Worm (Caenorhabditis elegans) whole organism, L1 larva: ENCODE measurements around the gene shw-3.

Experiments used
- Y116A8C.19 ChIP-seq: sonication (generic microtip); optimal IDR thresholded peaks from 2 replicates; lab custom pipeline; 2016; ENCODE audit warnings: missing compliant biosample characterization, missing genetic modification characterization, borderline replicate concordance
- aha-1 ChIP-seq: fragments of 150-350 bp; optimal IDR thresholded peaks from 2 replicates; lab custom pipeline; 2014; ENCODE audit warnings: missing biosample characterization, missing genetic modification characterization
- ama-1 ChIP-seq: fragments of 150-350 bp; optimal IDR thresholded peaks from 2 replicates; lab custom pipeline; 2014
- blmp-1 ChIP-seq: fragments of 150-350 bp; optimal IDR thresholded peaks from 2 replicates; lab custom pipeline; 2014; ENCODE audit warnings: missing biosample characterization, missing genetic modification characterization
- ceh-8 ChIP-seq: fragments of 200-800 bp; sonication (Bioruptor generic); optimal IDR thresholded peaks from 2 replicates; lab custom pipeline; 2018; ENCODE audit warnings: mild to moderate bottlenecking, missing genetic modification characterization, moderate library complexity, missing compliant biosample characterization
- ceh-82 ChIP-seq, 3 experiments: fragments of 150-350 bp in 1 of 3; sonication (generic microtip) in 2 of 3; optimal IDR thresholded peaks; 2 replicates each; lab custom pipeline; 2014 to 2017; ENCODE audit warnings: missing biosample characterization in 3 of 3, missing genetic modification characterization in 3 of 3
- ceh-88 ChIP-seq: fragments of 200-800 bp; sonication (Bioruptor generic); IDR thresholded peaks from 2 replicates; pipeline ENCODE4 v1.3.6; 2022; ENCODE audit warnings: missing genetic modification characterization, missing compliant biosample characterization
- ceh-90 ChIP-seq: sonication (generic microtip); optimal IDR thresholded peaks from 2 replicates; lab custom pipeline; 2016; ENCODE audit warnings: missing genetic modification characterization, missing compliant biosample characterization
- dpl-1 ChIP-seq, 3 experiments: fragments of 150-350 bp in 2 of 3; sonication (generic microtip) in 1 of 3; optimal IDR thresholded peaks; 2 replicates each; lab custom pipeline; 2014 to 2017; ENCODE audit warnings: missing biosample characterization in 3 of 3, missing genetic modification characterization in 3 of 3, missing genetic modification reagents in 3 of 3
- efl-1 ChIP-seq, 4 experiments: fragments of 150-350 bp; optimal IDR thresholded peaks in 3 of 4; peaks in 1 of 4; 1 replicate in 1 of 4; 2 replicates in 3 of 4; lab custom pipeline; 2014; ENCODE audit warnings: missing biosample characterization in 2 of 4, missing genetic modification characterization in 2 of 4, missing genetic modification reagents in 2 of 4
- efl-3 ChIP-seq: fragments of 200-800 bp; sonication (Bioruptor generic); optimal IDR thresholded peaks from 2 replicates; lab custom pipeline; 2018; ENCODE audit warnings: mild to moderate bottlenecking, missing genetic modification characterization, missing compliant biosample characterization
- elt-2 ChIP-seq: sonication (generic microtip); optimal IDR thresholded peaks from 2 replicates; lab custom pipeline; 2016; ENCODE audit warnings: missing genetic modification characterization, mild to moderate bottlenecking, inconsistent platforms, missing compliant biosample characterization, missing genetic modification reagents
- fos-1 ChIP-seq: fragments of 150-350 bp; optimal IDR thresholded peaks from 2 replicates; lab custom pipeline; 2014; ENCODE audit warnings: missing biosample characterization, missing genetic modification characterization
- grh-1 ChIP-seq: fragments of 200-800 bp; sonication (Bioruptor generic); IDR thresholded peaks from 2 replicates; pipeline ENCODE4 v1.3.6; 2022; ENCODE audit warnings: missing genetic modification reagents, missing genetic modification characterization, missing compliant biosample characterization
- isw-1 ChIP-seq: fragments of 200-800 bp; sonication (Bioruptor generic); IDR thresholded peaks from 2 replicates; pipeline ENCODE4 v1.3.6; 2022; ENCODE audit warnings: missing genetic modification characterization, missing compliant biosample characterization
- lin-14 ChIP-seq: fragments of 200-800 bp; sonication (Bioruptor generic); optimal IDR thresholded peaks from 2 replicates; lab custom pipeline; 2018; ENCODE audit warnings: mild to moderate bottlenecking, missing genetic modification characterization, moderate library complexity, missing compliant biosample characterization
- lin-15B ChIP-seq: fragments of 150-350 bp; sonication (generic microtip); optimal IDR thresholded peaks from 3 replicates; lab custom pipeline; 2014; ENCODE audit warnings: missing biosample characterization, missing genetic modification characterization
- lin-35 ChIP-seq, 2 experiments: fragments of 150-350 bp; optimal IDR thresholded peaks; 2 replicates each; lab custom pipeline; 2014; ENCODE audit warnings: missing biosample characterization in 2 of 2, missing genetic modification characterization in 2 of 2, missing genetic modification reagents in 2 of 2
- lin-39 ChIP-seq: fragments of 150-350 bp; optimal IDR thresholded peaks from 2 replicates; lab custom pipeline; 2014; ENCODE audit warnings: missing biosample characterization, missing genetic modification reagents, missing genetic modification characterization
- lsy-2 ChIP-seq, 2 experiments: fragments of 150-350 bp; optimal IDR thresholded peaks; 2 replicates each; lab custom pipeline; 2014; ENCODE audit warnings: missing biosample characterization in 2 of 2, missing genetic modification characterization in 2 of 2
- mab-9 ChIP-seq: fragments of 200-800 bp; sonication (Bioruptor generic); IDR thresholded peaks from 2 replicates; pipeline ENCODE4 v1.3.6; 2022; ENCODE audit warnings: missing genetic modification reagents, missing genetic modification characterization, missing compliant biosample characterization
- mep-1 ChIP-seq: fragments of 150-350 bp; optimal IDR thresholded peaks from 2 replicates; lab custom pipeline; 2014; ENCODE audit warnings: missing biosample characterization, missing genetic modification characterization
- nhr-12 ChIP-seq: sonication (generic microtip); optimal IDR thresholded peaks from 2 replicates; lab custom pipeline; 2017; ENCODE audit warnings: missing biosample characterization, missing genetic modification characterization
- nhr-19 ChIP-seq: fragments of 200-800 bp; sonication (Bioruptor generic); conservative IDR thresholded peaks from 2 replicates; pipeline ENCODE4 v1.3.6; 2022; ENCODE audit warnings: missing genetic modification characterization, missing compliant biosample characterization
- nhr-20 ChIP-seq: sonication (generic microtip); optimal IDR thresholded peaks from 2 replicates; lab custom pipeline; 2016; ENCODE audit warnings: mild to moderate bottlenecking, missing genetic modification characterization, missing compliant biosample characterization
- nhr-28 ChIP-seq: fragments of 150-350 bp; optimal IDR thresholded peaks from 2 replicates; lab custom pipeline; 2014; ENCODE audit warnings: missing biosample characterization, missing genetic modification characterization
- nhr-47 ChIP-seq: sonication (generic microtip); optimal IDR thresholded peaks from 2 replicates; lab custom pipeline; 2016; ENCODE audit warnings: mild to moderate bottlenecking, missing genetic modification characterization, moderate library complexity, missing compliant biosample characterization
- nhr-71 ChIP-seq: sonication (generic microtip); optimal IDR thresholded peaks from 2 replicates; lab custom pipeline; 2016; ENCODE audit warnings: mild to moderate bottlenecking, missing genetic modification characterization, moderate library complexity, missing compliant biosample characterization
- nhr-84 ChIP-seq: sonication (generic microtip); optimal IDR thresholded peaks from 2 replicates; lab custom pipeline; 2017; ENCODE audit warnings: missing biosample characterization, missing genetic modification characterization
- pax-3 ChIP-seq: fragments of 200-800 bp; sonication (Bioruptor generic); optimal IDR thresholded peaks from 2 replicates; lab custom pipeline; 2018; ENCODE audit warnings: mild to moderate bottlenecking, missing genetic modification characterization, moderate library complexity, missing compliant biosample characterization
- pqm-1 ChIP-seq: sonication (generic microtip); optimal IDR thresholded peaks from 3 replicates; lab custom pipeline; 2017; ENCODE audit warnings: missing biosample characterization, missing genetic modification characterization
- rnt-1 ChIP-seq: sonication (generic microtip); optimal IDR thresholded peaks from 2 replicates; lab custom pipeline; 2016; ENCODE audit warnings: mild to moderate bottlenecking, missing genetic modification characterization, moderate library complexity, missing compliant biosample characterization
- snu-23 ChIP-seq: sonication (generic microtip); optimal IDR thresholded peaks from 2 replicates; lab custom pipeline; 2016; ENCODE audit warnings: missing genetic modification characterization, missing compliant biosample characterization
- sox-4 ChIP-seq: sonication (generic microtip); optimal IDR thresholded peaks from 2 replicates; lab custom pipeline; 2016; ENCODE audit warnings: missing genetic modification characterization, missing compliant biosample characterization
- sup-37 ChIP-seq: fragments of 200-800 bp; sonication (Bioruptor generic); optimal IDR thresholded peaks from 2 replicates; lab custom pipeline; 2018; ENCODE audit warnings: mild to moderate bottlenecking, missing genetic modification characterization, missing compliant biosample characterization
- swsn-7 ChIP-seq: sonication (generic microtip); optimal IDR thresholded peaks from 2 replicates; lab custom pipeline; 2016; ENCODE audit warnings: missing genetic modification characterization, missing compliant biosample characterization
- tbx-2 ChIP-seq: sonication (generic microtip); optimal IDR thresholded peaks from 2 replicates; lab custom pipeline; 2016; ENCODE audit warnings: missing genetic modification characterization, missing compliant biosample characterization
- unc-130 ChIP-seq: fragments of 150-350 bp; optimal IDR thresholded peaks from 2 replicates; lab custom pipeline; 2017; ENCODE audit warnings: missing biosample characterization, missing genetic modification characterization, inconsistent platforms
- unc-98 ChIP-seq: fragments of 200-800 bp; sonication (Bioruptor generic); IDR thresholded peaks from 2 replicates; pipeline ENCODE4 v1.3.6; 2022; ENCODE audit warnings: missing genetic modification characterization, missing compliant biosample characterization

Gene shw-3

ce11 chrV:12964076-12964475, 22.9 kb downstream of the shw-3 start, which contains the start of gene srd-35:
srd-35 (plus strand) TSS chrV:12964376.
- TF ChIP-seq ceh-8 (GFP tag; lab: Kevin White, UChicago): peak; percentile 23
- no peak for TF ChIP-seq efl-3 (GFP tag; lab: Kevin White, UChicago)

ce11 chrV:12963192-12963591, 23.8 kb downstream of the shw-3 start, which contains the start of gene hrg-9:
hrg-9 (minus strand) TSS chrV:12963343.
- no peak for TF ChIP-seq nhr-12 (tag; lab: Kevin White, UChicago)
- TF ChIP-seq lin-14 (GFP tag; lab: Kevin White, UChicago): peak; percentile 45
- peak; percentile 47 for TF ChIP-seq elt-2 (tag; lab: Kevin White, UChicago)
- no peak for TF ChIP-seq efl-1 (optimal IDR thresholded peaks at IDR 0.05; lab: Kevin White, UChicago)
- TF ChIP-seq efl-1 (GFP tag; optimal IDR thresholded peaks at IDR 0.05 in 1 of 2; lab: Kevin White, UChicago): peak in 1 of 2 experiments; percentile 70
- TF ChIP-seq blmp-1 (tag; lab: Kevin White, UChicago): peak; percentile 9
- TF ChIP-seq nhr-20 (tag; lab: Kevin White, UChicago): no peak
- TF ChIP-seq nhr-71 (tag; lab: Kevin White, UChicago): peak; percentile 24
- TF ChIP-seq mep-1 (tag; lab: Kevin White, UChicago): peak; percentile 31
- TF ChIP-seq mab-9 (GFP tag; lab: Robert Waterston, UW): no peak
- no peak for TF ChIP-seq ama-1 (lab: Kevin White, UChicago)
- TF ChIP-seq nhr-84: no peak
- TF ChIP-seq sox-4 (tag; lab: Kevin White, UChicago): no peak

- no peak for TF ChIP-seq efl-1 (optimal IDR thresholded peaks at IDR 0.05; lab: Kevin White, UChicago)
- TF ChIP-seq efl-1 (GFP tag; optimal IDR thresholded peaks at IDR 0.05 in 1 of 2; lab: Kevin White, UChicago): peak in 1 of 2 experiments; percentile 65
- no peak for TF ChIP-seq ceh-88 (GFP tag; lab: Robert Waterston, UW)
- no peak for TF ChIP-seq ceh-82 (tag; optimal IDR thresholded peaks at IDR 0.05; lab: Kevin White, UChicago)
- peak; percentile 80 for TF ChIP-seq lin-14 (GFP tag; lab: Kevin White, UChicago)
- peak; percentile 83 for TF ChIP-seq blmp-1 (tag; lab: Kevin White, UChicago)
- no peak for TF ChIP-seq aha-1 (tag; lab: Kevin White, UChicago)
- no peak for TF ChIP-seq tbx-2
Measured at ce11 chrV:12961085-12961560, 25.8 kb downstream of the shw-3 start, which contains the start of gene mpst-7. mpst-7 (minus strand) TSS chrV:12961135.

- TF ChIP-seq efl-1 (optimal IDR thresholded peaks at IDR 0.05; lab: Kevin White, UChicago): no peak
- peak in 1 of 2 experiments; percentile 69 for TF ChIP-seq efl-1 (GFP tag; optimal IDR thresholded peaks at IDR 0.05 in 1 of 2; lab: Kevin White, UChicago)
- no peak for TF ChIP-seq nhr-28
- TF ChIP-seq sup-37 (GFP tag; lab: Kevin White, UChicago): no peak
- no peak for TF ChIP-seq nhr-84
- no peak for TF ChIP-seq lin-39
- TF ChIP-seq unc-130 (tag; lab: Kevin White, UChicago): no peak
Measured at ce11 chrV:12954261-12954660, 32.7 kb downstream of the shw-3 start.

- TF ChIP-seq pax-3 (tag; lab: Kevin White, UChicago): no peak
- TF ChIP-seq efl-3 (GFP tag; lab: Kevin White, UChicago): no peak
- TF ChIP-seq pqm-1 (tag; lab: Kevin White, UChicago): no peak
- TF ChIP-seq, all 84 proteins: peak for 0
Measured at ce11 chrV:12953702-12954101, 33.3 kb downstream of the shw-3 start, which contains the start of gene eif-3.K. eif-3.K (plus strand) TSS chrV:12954002.

- no peak for TF ChIP-seq ama-1 (lab: Kevin White, UChicago)
- TF ChIP-seq unc-98 (GFP tag; lab: Robert Waterston, UW): no peak
- TF ChIP-seq sox-4 (tag; lab: Kevin White, UChicago): no peak
- TF ChIP-seq grh-1 (GFP tag; lab: Robert Waterston, UW): no peak
- TF ChIP-seq ceh-90 (tag; lab: Kevin White, UChicago): no peak
- peak; percentile 15 for TF ChIP-seq nhr-47 (tag; lab: Kevin White, UChicago)
- TF ChIP-seq isw-1: no peak
- TF ChIP-seq swsn-7 (tag; lab: Kevin White, UChicago): peak; percentile 1
- TF ChIP-seq lsy-2 (tag; optimal IDR thresholded peaks at IDR 0.05; lab: Kevin White, UChicago): peak; percentile 26 to 56
- peak in 1 of 3 experiments; percentile 12 for TF ChIP-seq ceh-82 (tag; optimal IDR thresholded peaks at IDR 0.05; lab: Kevin White, UChicago)
- peak; percentile 49 for TF ChIP-seq rnt-1
- TF ChIP-seq lin-15B (tag; lab: Kevin White, UChicago): no peak
- no peak for TF ChIP-seq nhr-19 (GFP tag; lab: Robert Waterston, UW)
- TF ChIP-seq nhr-71 (tag; lab: Kevin White, UChicago): peak; percentile 30
- no peak for TF ChIP-seq efl-3 (GFP tag; lab: Kevin White, UChicago)
- TF ChIP-seq snu-23: peak; percentile 43
- TF ChIP-seq dpl-1 (GFP tag; optimal IDR thresholded peaks at IDR 0.05; lab: Kevin White, UChicago): peak in 2 of 3 experiments; percentile 24 to 66
- peak; percentile 33 to 48 for TF ChIP-seq lin-35 (GFP tag; optimal IDR thresholded peaks at IDR 0.05; lab: Kevin White, UChicago)
- peak; percentile 30 to 41 for TF ChIP-seq efl-1 (optimal IDR thresholded peaks at IDR 0.05; lab: Kevin White, UChicago)
- peak in 1 of 2 experiments; percentile 18 for TF ChIP-seq efl-1 (GFP tag; optimal IDR thresholded peaks at IDR 0.05 in 1 of 2; lab: Kevin White, UChicago)
- TF ChIP-seq blmp-1 (tag; lab: Kevin White, UChicago): peak; percentile 28
- TF ChIP-seq Y116A8C.19 (tag; lab: Kevin White, UChicago): no peak
- no peak for TF ChIP-seq fos-1 (tag; lab: Kevin White, UChicago)
Measured at ce11 chrV:12952287-12952686, 34.7 kb downstream of the shw-3 start, which contains the start of gene pqn-68. pqn-68 (plus strand) TSS chrV:12952636.
